Worm (Caenorhabditis elegans): ENCODE results near the gene Y75B8A.63.

DNA sequence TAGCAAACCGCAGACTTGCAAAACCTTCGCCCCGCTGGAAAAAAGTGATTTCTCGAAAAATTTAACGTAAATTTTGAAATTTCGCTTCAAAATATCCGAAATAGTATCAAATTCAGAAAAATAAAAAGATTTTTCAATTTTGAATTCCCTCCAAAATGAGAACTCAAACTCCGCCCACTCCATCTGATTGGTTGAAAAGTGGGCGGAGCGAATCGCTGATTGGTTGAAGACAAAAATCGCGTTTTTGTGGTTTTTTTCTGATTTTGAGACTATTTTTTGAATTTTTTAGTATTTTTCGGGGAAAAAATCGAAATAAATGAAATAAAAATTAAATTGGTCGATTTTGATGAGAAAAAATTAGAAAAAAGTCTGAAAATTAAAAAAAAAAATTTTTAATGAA lies 21.3 kb downstream of the Y75B8A.63 start:
- TF ChIP-seq pha-4 (tag; optimal IDR thresholded peaks at IDR 0.05) (no peak), ceh-22 (tag; optimal IDR thresholded peaks at IDR 0.05) (no peak), K02D7.2 (tag; optimal IDR thresholded peaks at IDR 0.05) (no peak), T23F11.4 (GFP tag; optimal IDR thresholded peaks at IDR 0.05) (no peak), tbx-2 (tag; optimal IDR thresholded peaks at IDR 0.05) (no peak), ama-1 (optimal IDR thresholded peaks at IDR 0.05) (no peak), elt-2 (tag; optimal IDR thresholded peaks at IDR 0.05) (no peak), ceh-30 (tag; optimal IDR thresholded peaks at IDR 0.05) (no peak), fkh-10 (GFP tag; optimal IDR thresholded peaks at IDR 0.05) (no peak), hlh-8 (tag; optimal IDR thresholded peaks at IDR 0.05) (no peak)

Measured in whole organism, late embryonic.